Worm (Caenorhabditis elegans): ENCODE data around the gene nas-23.

nas-23 gene

DNA sequence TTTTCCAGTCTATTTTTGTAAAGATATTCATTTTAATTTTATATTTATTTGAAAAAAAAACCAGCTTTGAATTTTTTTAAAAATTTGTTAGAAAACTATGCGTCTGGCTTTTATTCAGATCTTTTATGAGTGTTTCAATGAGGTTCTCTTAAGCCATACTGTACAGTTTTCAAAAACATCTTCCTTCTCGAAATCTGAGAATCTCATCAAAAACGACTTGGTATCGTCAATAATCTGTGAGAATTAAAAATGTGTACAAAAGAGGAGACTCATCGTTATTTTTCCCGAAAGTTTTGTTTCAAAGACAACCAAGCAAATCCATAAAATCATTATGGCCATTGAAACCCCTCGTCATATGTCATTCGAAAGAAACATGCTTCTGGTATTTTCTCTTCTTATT is 34.3 kb downstream of the nas-23 start, which contains the start of gene D1022.2:
D1022.2 (plus strand) TSS at position 301 of the 400 bp plus-strand sequence.
- TF ChIP-seq T07F8.4 (tag; optimal IDR thresholded peaks at IDR 0.05) (no peak), dox-1 (GFP tag; IDR thresholded peaks at IDR 0.05) (no peak), chd-7 (tag; optimal IDR thresholded peaks at IDR 0.05) (no peak), ztf-3 (GFP tag; optimal IDR thresholded peaks at IDR 0.05) (no peak), unc-62 (GFP tag; optimal IDR thresholded peaks at IDR 0.05) (no peak), B0035.1 (tag; optimal IDR thresholded peaks at IDR 0.05) (no peak)

- no peak for TF ChIP-seq F37B4.10 (GFP tag; IDR thresholded peaks at IDR 0.05)
- TF ChIP-seq somi-1 (GFP tag; optimal IDR thresholded peaks at IDR 0.05) = no peak
- no peak for TF ChIP-seq ceh-40 (GFP tag; IDR thresholded peaks at IDR 0.05)
- no peak for TF ChIP-seq T26A5.8 (tag; optimal IDR thresholded peaks at IDR 0.05)
- TF ChIP-seq nhr-120 (GFP tag; IDR thresholded peaks at IDR 0.05) = no peak
- no peak for TF ChIP-seq egl-18 (GFP tag; IDR thresholded peaks at IDR 0.05)
- no peak for TF ChIP-seq akir-1 (GFP tag; optimal IDR thresholded peaks at IDR 0.05)
- TF ChIP-seq hsf-1 (GFP tag; IDR thresholded peaks at IDR 0.05) = no peak
- TF ChIP-seq lir-1 (GFP tag; conservative IDR thresholded peaks at IDR 0.05) = no peak
- no peak for TF ChIP-seq ceh-91 (GFP tag; IDR thresholded peaks at IDR 0.05)
- no peak for TF ChIP-seq cebp-1 (GFP tag; IDR thresholded peaks at IDR 0.05)
- no peak for TF ChIP-seq cebp-1 (tag; optimal IDR thresholded peaks at IDR 0.05)
These were observed 34.8 kb downstream of the nas-23 start, which contains the start of gene D1022.5 for ce11 chrII:7458706-7459105. TSS of gene D1022.5 (minus strand) at chrII:7458806.

ce11 chrII:7457210-7457609 is 36.3 kb downstream of the nas-23 start, which contains the start of gene D1022.4:
TSS of gene D1022.4 (minus strand) at chrII:7457292.
- TF ChIP-seq ceh-79 (tag; optimal IDR thresholded peaks at IDR 0.05) (no peak), Y53G8AR.9 (GFP tag; conservative IDR thresholded peaks at IDR 0.05) (no peak), aptf-3 (GFP tag; IDR thresholded peaks at IDR 0.05) (no peak), him-1 (tag; optimal IDR thresholded peaks at IDR 0.05) (no peak), xnd-1 (tag; optimal IDR thresholded peaks at IDR 0.05) (no peak), lsy-27 (tag; optimal IDR thresholded peaks at IDR 0.05; ENCODE audit: borderline replicate concordance, insufficient read depth) (no peak), zfh-2 (GFP tag; conservative IDR thresholded peaks at IDR 0.05) (no peak), tbx-9 (tag; optimal IDR thresholded peaks at IDR 0.05; ENCODE audit: borderline replicate concordance) (no peak), hmg-1.2 (GFP tag; IDR thresholded peaks at IDR 0.05) (peak; percentile 15; the same call in 1 of the 2 replicates), mel-28 (tag; optimal IDR thresholded peaks at IDR 0.05; ENCODE audit: borderline replicate concordance) (no peak), nhr-80 (tag; optimal IDR thresholded peaks at IDR 0.05) (peak; percentile 30), lin-35 (GFP tag; optimal IDR thresholded peaks at IDR 0.05) (no peak), hmg-20 (GFP tag; IDR thresholded peaks at IDR 0.05) (no peak), nfya-1 (tag; optimal IDR thresholded peaks at IDR 0.05; ENCODE audit: borderline replicate concordance, insufficient read depth) (no peak), sdz-38 (tag; optimal IDR thresholded peaks at IDR 0.05) (no peak), rpc-1 (optimal IDR thresholded peaks at IDR 0.05) (no peak), rpc-1 (tag; optimal IDR thresholded peaks at IDR 0.05) (no peak)

DNA sequence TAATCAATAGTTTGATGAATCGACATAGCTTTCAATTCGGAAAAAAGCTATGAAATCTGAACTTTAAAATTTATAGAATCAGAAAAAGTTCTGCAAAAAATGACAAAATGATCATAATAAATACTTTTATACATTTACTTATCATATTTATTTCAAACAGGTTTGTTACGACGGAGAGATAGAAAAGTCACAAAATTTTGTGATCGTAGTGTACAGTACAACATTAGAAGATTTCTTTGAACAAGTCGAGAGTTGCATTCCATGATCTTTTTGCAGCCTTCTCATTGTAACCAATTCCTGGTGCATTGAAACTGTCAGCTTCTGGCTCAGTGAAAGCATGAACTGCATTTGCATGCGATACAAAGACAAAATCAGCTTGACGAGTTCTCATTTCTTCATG is 37.3 kb downstream of the nas-23 start, which contains the start of gene D1022.3:
D1022.3 (minus strand) TSS at position 101 of the 400 bp plus-strand sequence.
- TF ChIP-seq lsl-1 (GFP tag; optimal IDR thresholded peaks at IDR 0.05) (no peak), attf-6 (GFP tag; IDR thresholded peaks at IDR 0.05) (no peak), tbp1 (GFP tag; optimal IDR thresholded peaks at IDR 0.05) (no peak), cebp-2 (GFP tag; IDR thresholded peaks at IDR 0.05) (no peak), ztf-6 (GFP tag; IDR thresholded peaks at IDR 0.05) (no peak), rcor-1 (GFP tag; IDR thresholded peaks at IDR 0.05) (no peak), ceh-40 (GFP tag; IDR thresholded peaks at IDR 0.05) (no peak), nfya-1 (tag; optimal IDR thresholded peaks at IDR 0.05; ENCODE audit: borderline replicate concordance, insufficient read depth) (no peak), hmg-20 (GFP tag; IDR thresholded peaks at IDR 0.05) (no peak), F23B12.7 (tag; optimal IDR thresholded peaks at IDR 0.05; ENCODE audit: insufficient read depth) (no peak), nhr-80 (tag; optimal IDR thresholded peaks at IDR 0.05) (no peak), dox-1 (GFP tag; IDR thresholded peaks at IDR 0.05) (no peak), attf-3 (GFP tag; conservative IDR thresholded peaks at IDR 0.05) (no peak), lin-26 (GFP tag; IDR thresholded peaks at IDR 0.05) (no peak), egl-18 (GFP tag; IDR thresholded peaks at IDR 0.05) (no peak), zim-3 (tag; optimal IDR thresholded peaks at IDR 0.05) (no peak), die-1 (tag; optimal IDR thresholded peaks at IDR 0.05) (no peak)

All from whole organism, young adult.